Fruit fly (Drosophila melanogaster): Measurements from ENCODE around the gene PolrMT.

Gene PolrMT

DNA sequence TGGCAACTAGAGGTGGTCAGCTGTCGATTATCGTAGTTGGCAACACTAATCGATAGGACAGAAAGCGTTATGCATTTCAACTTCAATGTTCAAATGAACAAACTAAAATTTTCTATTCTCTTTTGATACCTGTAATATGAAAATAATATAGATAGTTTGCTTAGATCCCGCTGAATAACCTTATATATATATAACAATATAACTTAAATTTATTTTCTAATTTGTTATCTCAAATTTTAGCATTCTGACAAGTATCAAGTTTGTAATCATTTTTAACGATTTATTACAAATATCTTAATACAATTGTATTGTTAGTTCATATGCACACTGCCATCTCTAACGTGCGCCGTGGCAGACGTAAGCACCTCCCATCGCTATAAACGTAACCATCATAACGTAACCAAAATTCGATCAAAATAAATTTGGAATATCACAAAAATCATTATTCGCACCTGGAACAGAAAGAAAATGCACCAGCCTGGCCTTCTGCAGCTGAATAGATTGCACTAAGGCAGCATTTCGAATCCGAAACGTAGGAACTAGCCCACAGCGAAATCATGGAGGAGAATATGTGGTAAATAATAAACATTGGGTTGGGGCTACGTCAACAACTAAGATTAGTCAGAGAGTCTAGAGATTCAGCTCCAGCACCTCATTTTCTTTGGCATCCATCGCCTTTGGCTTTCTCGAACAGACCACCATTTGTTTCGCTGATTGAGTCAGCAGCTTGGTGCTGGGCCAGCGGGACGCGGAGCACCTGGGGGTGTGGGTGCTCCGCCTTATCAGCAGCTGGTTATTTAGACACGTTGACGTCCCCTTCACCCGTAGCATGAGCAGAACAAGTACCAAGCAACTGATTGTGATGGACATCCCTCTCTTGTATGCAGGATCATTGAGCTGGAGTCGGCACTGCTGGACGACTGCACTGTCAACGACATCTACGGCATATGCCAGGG, 21.0 kb upstream of the PolrMT start, which contains the start of the genes Pino and TBC1D23 (continued):
- TF ChIP-seq grn (GFP tag; optimal IDR thresholded peaks at IDR 0.05) (no peak), otp (GFP tag; IDR thresholded peaks at IDR 0.05) (no peak), Dip2 (GFP tag; IDR thresholded peaks at IDR 0.05) (no peak), CG12299 (tag; optimal IDR thresholded peaks at IDR 0.05) (peak; percentile 49), HLH4C (GFP tag; IDR thresholded peaks at IDR 0.05; ENCODE audit: partially characterized antibody) (peak; percentile 41; the same call in 1 of the 3 replicates), Dad (GFP tag; optimal IDR thresholded peaks at IDR 0.05) (no peak), CG4854 (GFP tag; optimal IDR thresholded peaks at IDR 0.05) (no peak), CG32532 (GFP tag; IDR thresholded peaks at IDR 0.05) (peak; percentile 81), corto (GFP tag; optimal IDR thresholded peaks at IDR 0.05) (peak; percentile 32), btn (GFP tag; optimal IDR thresholded peaks at IDR 0.05) (no peak), CG17568 (GFP tag; optimal IDR thresholded peaks at IDR 0.05) (no peak), CG8944 (GFP tag; optimal IDR thresholded peaks at IDR 0.05) (peak; percentile 14), usp (GFP tag; optimal IDR thresholded peaks at IDR 0.05) (no peak), CG14965 (GFP tag; optimal IDR thresholded peaks at IDR 0.05; ENCODE audit: borderline replicate concordance) (no peak), CG17912 (GFP tag; optimal IDR thresholded peaks at IDR 0.05) (no peak), CG6854 (GFP tag; optimal IDR thresholded peaks at IDR 0.05) (no peak), CG11504 (tag; optimal IDR thresholded peaks at IDR 0.05) (peak; percentile 75), tll (GFP tag; optimal IDR thresholded peaks at IDR 0.05) (no peak), Fer1 (GFP tag; optimal IDR thresholded peaks at IDR 0.05) (peak; percentile 30), kay (GFP tag; optimal IDR thresholded peaks at IDR 0.05) (no peak), CG17829 (tag; optimal IDR thresholded peaks at IDR 0.05) (peak; percentile 78), pros (GFP tag; optimal IDR thresholded peaks at IDR 0.05) (no peak), HHEX (GFP tag; optimal IDR thresholded peaks at IDR 0.05) (peak; percentile 46), sd (tag; optimal IDR thresholded peaks at IDR 0.05) (peak; percentile 20), CG1832 (GFP tag; optimal IDR thresholded peaks at IDR 0.05) (no peak), Dref (GFP tag; IDR thresholded peaks at IDR 0.05) (peak; percentile 68), crp (GFP tag; optimal IDR thresholded peaks at IDR 0.05) (no peak), dmrt99B (tag; optimal IDR thresholded peaks at IDR 0.05) (peak; percentile 65), CG15601 (tag; optimal IDR thresholded peaks at IDR 0.05) (peak; percentile 53), CG5180 (GFP tag; optimal IDR thresholded peaks at IDR 0.05) (no peak), CrebB (tag; optimal IDR thresholded peaks at IDR 0.05) (peak; percentile 14), Max (GFP tag; optimal IDR thresholded peaks at IDR 0.05) (peak; percentile 29), salm (tag; optimal IDR thresholded peaks at IDR 0.05) (no peak), CG14667 (GFP tag; IDR thresholded peaks at IDR 0.05) (peak; percentile 58), CG3281 (GFP tag; optimal IDR thresholded peaks at IDR 0.05) (peak; percentile 67), CG10431 (GFP tag; optimal IDR thresholded peaks at IDR 0.05) (no peak), Fer2 (tag; optimal IDR thresholded peaks at IDR 0.05) (peak; percentile 49), GATAe (GFP tag; conservative IDR thresholded peaks at IDR 0.05) (0 out of 2 replicates have a peak, but pooled peaks have one; percentile 18), CG9797 (GFP tag; optimal IDR thresholded peaks at IDR 0.05) (peak; percentile 1), so (GFP tag; IDR thresholded peaks at IDR 0.05) (peak; percentile 69; the same call in 1 of the 3 replicates), Mes4 (GFP tag; optimal IDR thresholded peaks at IDR 0.05) (no peak), CG10209 (GFP tag; optimal IDR thresholded peaks at IDR 0.05) (peak; percentile 48), trh (GFP tag; optimal IDR thresholded peaks at IDR 0.05) (peak; percentile 28), fd3F (GFP tag; optimal IDR thresholded peaks at IDR 0.05) (peak; percentile 47), E2f1 (GFP tag; IDR thresholded peaks at IDR 0.05) (peak; percentile 66), CG1602 (GFP tag; optimal IDR thresholded peaks at IDR 0.05) (peak; percentile 75), Ets65A (GFP tag) (peak; percentile 94)
